Fruit fly (Drosophila melanogaster): ENCODE measurements around the gene CG14658.

The CG14658 gene

dm6 chr3R:4866073-4866472 lies 35.8 kb upstream of the CG14658 start:
- TF ChIP-seq Hr83 (GFP tag; optimal IDR thresholded peaks at IDR 0.05; ENCODE audit: poor library complexity, severe bottlenecking) = no peak
- no peak for TF ChIP-seq Hnf4 (GFP tag; optimal IDR thresholded peaks at IDR 0.05)
- no peak for TF ChIP-seq Mio (GFP tag; optimal IDR thresholded peaks at IDR 0.05)
- no peak for TF ChIP-seq ey (GFP tag; optimal IDR thresholded peaks at IDR 0.05)
- TF ChIP-seq rgr (GFP tag; optimal IDR thresholded peaks at IDR 0.05) = no peak
- no peak for TF ChIP-seq pan (optimal IDR thresholded peaks at IDR 0.05)
- TF ChIP-seq fru (GFP tag; optimal IDR thresholded peaks at IDR 0.05) = no peak
- TF ChIP-seq Sp1 (GFP tag; optimal IDR thresholded peaks at IDR 0.05) = no peak
- TF ChIP-seq brk (GFP tag; optimal IDR thresholded peaks at IDR 0.05) = no peak
- TF ChIP-seq Dfd (GFP tag; optimal IDR thresholded peaks at IDR 0.05) = no peak
- no peak for TF ChIP-seq Dif (GFP tag; optimal IDR thresholded peaks at IDR 0.05; ENCODE audit: partially characterized antibody)
- no peak for TF ChIP-seq sage (GFP tag; optimal IDR thresholded peaks at IDR 0.05)

dm6 chr3R:4864901-4865601 lies 34.7 kb upstream of the CG14658 start:
- TF ChIP-seq Abd-B (GFP tag; optimal IDR thresholded peaks at IDR 0.05) (no peak), usp (GFP tag; optimal IDR thresholded peaks at IDR 0.05) (no peak), jim (GFP tag; optimal IDR thresholded peaks at IDR 0.05) (no peak)

- TF ChIP-seq woc (GFP tag; optimal IDR thresholded peaks at IDR 0.05) = no peak
- no peak for TF ChIP-seq br (GFP tag; optimal IDR thresholded peaks at IDR 0.05)
- no peak for TF ChIP-seq tai (GFP tag; optimal IDR thresholded peaks at IDR 0.05)
Observed at dm6 chr3R:4863825-4864224, 33.5 kb upstream of the CG14658 start.

- TF ChIP-seq Myc (optimal IDR thresholded peaks at IDR 0.05) (no peak), CrebA (GFP tag; optimal IDR thresholded peaks at IDR 0.05; ENCODE audit: borderline replicate concordance) (no peak), GATAd (GFP tag; optimal IDR thresholded peaks at IDR 0.05) (no peak), Mio (GFP tag; optimal IDR thresholded peaks at IDR 0.05) (no peak), lola (GFP tag; optimal IDR thresholded peaks at IDR 0.05) (no peak), Vsx2 (GFP tag; optimal IDR thresholded peaks at IDR 0.05; ENCODE audit: partially characterized antibody) (no peak), N (GFP tag; optimal IDR thresholded peaks at IDR 0.05) (no peak), HLH106 (tag; optimal IDR thresholded peaks at IDR 0.05) (no peak), h (GFP tag; optimal IDR thresholded peaks at IDR 0.05) (no peak), Rel (GFP tag; optimal IDR thresholded peaks at IDR 0.05) (no peak), Rel (tag; optimal IDR thresholded peaks at IDR 0.05) (no peak), sv (GFP tag; optimal IDR thresholded peaks at IDR 0.05) (no peak), Sp1 (GFP tag; optimal IDR thresholded peaks at IDR 0.05) (no peak), OdsH (GFP tag; optimal IDR thresholded peaks at IDR 0.05) (no peak)
Observed at dm6 chr3R:4861144-4861543, 30.8 kb upstream of the CG14658 start.

- no peak for TF ChIP-seq Mio (GFP tag; optimal IDR thresholded peaks at IDR 0.05)
- no peak for TF ChIP-seq dsf (GFP tag; optimal IDR thresholded peaks at IDR 0.05; ENCODE audit: borderline replicate concordance)
- no peak for TF ChIP-seq Sp1 (GFP tag; optimal IDR thresholded peaks at IDR 0.05)
- TF ChIP-seq CrebA (GFP tag; optimal IDR thresholded peaks at IDR 0.05; ENCODE audit: borderline replicate concordance) = no peak
- no peak for TF ChIP-seq psq (GFP tag; optimal IDR thresholded peaks at IDR 0.05)
- TF ChIP-seq lola (GFP tag; optimal IDR thresholded peaks at IDR 0.05) = no peak
- no peak for TF ChIP-seq CG32264 (GFP tag; optimal IDR thresholded peaks at IDR 0.05)
- no peak for TF ChIP-seq brk (GFP tag; optimal IDR thresholded peaks at IDR 0.05)
- no peak for TF ChIP-seq HLH106 (tag; optimal IDR thresholded peaks at IDR 0.05)
- TF ChIP-seq N (GFP tag; optimal IDR thresholded peaks at IDR 0.05) = no peak
- no peak for TF ChIP-seq br (GFP tag; optimal IDR thresholded peaks at IDR 0.05)
- no peak for TF ChIP-seq ey (GFP tag; optimal IDR thresholded peaks at IDR 0.05)
- TF ChIP-seq jim (GFP tag; optimal IDR thresholded peaks at IDR 0.05) = no peak
- no peak for TF ChIP-seq dmrt93B (GFP tag; optimal IDR thresholded peaks at IDR 0.05)
- no peak for TF ChIP-seq fru (GFP tag; optimal IDR thresholded peaks at IDR 0.05)
- no peak for TF ChIP-seq GATAd (GFP tag; optimal IDR thresholded peaks at IDR 0.05)
Observed at dm6 chr3R:4858508-4859275, 28.4 kb upstream of the CG14658 start.

Measured in whole organism, wandering third instar larva.